Fruit fly (Drosophila melanogaster): ENCODE measurements around the gene Smox.

- TF ChIP-seq CG4318 (GFP tag; optimal IDR thresholded peaks at IDR 0.05) = no peak
- TF ChIP-seq Ets96B (tag; optimal IDR thresholded peaks at IDR 0.05) = peak; percentile 68
- peak; percentile 39 for TF ChIP-seq Sox15 (GFP tag; optimal IDR thresholded peaks at IDR 0.05)
- TF ChIP-seq CG16779 (tag; optimal IDR thresholded peaks at IDR 0.05) = no peak
- TF ChIP-seq CG6854 (GFP tag; optimal IDR thresholded peaks at IDR 0.05) = peak; percentile 29
- no peak for TF ChIP-seq CG6808 (GFP tag; optimal IDR thresholded peaks at IDR 0.05)
Measured at dm6 chrX:8157294-8157693, 15.2 kb upstream of the Smox start, which contains the start of the genes Traf6 and GIIIspla2.

Data from whole organism, prepupa.